Fruit fly (Drosophila melanogaster) whole organism, embryonic: ENCODE measurements around the gene Sgsf.

Experiments
- Awh ChIP-seq: fragments of 200-800 bp; sonication (Bioruptor generic); IDR thresholded peaks from 2 replicates; pipeline ENCODE4, ENCODE4 v1.3.6; 2022; ENCODE audit warnings: missing biosample characterization, missing genetic modification characterization
- CG10274 ChIP-seq: fragments of 200-800 bp; sonication (Bioruptor generic); optimal IDR thresholded peaks from 3 replicates; lab custom pipeline; 2017; ENCODE audit warnings: missing biosample characterization, mild to moderate bottlenecking, missing genetic modification characterization
- CG10366 ChIP-seq: fragments of 200-800 bp; sonication (Bioruptor generic); IDR thresholded peaks from 2 replicates; pipeline ENCODE4 v1.3.6; 2022; ENCODE audit warnings: missing biosample characterization, missing genetic modification characterization
- CG10654 ChIP-seq: fragments of 200-800 bp; sonication (Bioruptor generic); optimal IDR thresholded peaks from 2 replicates; lab custom pipeline; 2016; ENCODE audit warnings: missing biosample characterization, missing genetic modification characterization
- CG11723 ChIP-seq: fragments of 200-800 bp; sonication (Bioruptor generic); optimal IDR thresholded peaks from 2 replicates; lab custom pipeline; 2017; ENCODE audit warnings: missing biosample characterization, mild to moderate bottlenecking, missing genetic modification characterization
- CG15011 ChIP-seq: fragments of 200-800 bp; sonication (Bioruptor generic); optimal IDR thresholded peaks from 3 replicates; lab custom pipeline; 2018; ENCODE audit warnings: missing biosample characterization, mild to moderate bottlenecking, missing genetic modification characterization
- CG16815 ChIP-seq: fragments of 200-800 bp; sonication (Bioruptor generic); optimal IDR thresholded peaks from 3 replicates; lab custom pipeline; 2017; ENCODE audit warnings: missing biosample characterization, mild to moderate bottlenecking, missing genetic modification characterization
- CG17385 ChIP-seq: fragments of 200-800 bp; sonication (Bioruptor generic); optimal IDR thresholded peaks from 3 replicates; lab custom pipeline; 2018; ENCODE audit warnings: missing biosample characterization, mild to moderate bottlenecking, missing genetic modification characterization
- CG18619 ChIP-seq: fragments of 200-800 bp; sonication (Bioruptor generic); optimal IDR thresholded peaks from 3 replicates; lab custom pipeline; 2017; ENCODE audit warnings: missing biosample characterization, mild to moderate bottlenecking, missing genetic modification characterization
- CG3281 ChIP-seq: fragments of 200-800 bp; sonication (Bioruptor generic); optimal IDR thresholded peaks from 3 replicates; lab custom pipeline; 2017; ENCODE audit warnings: missing biosample characterization, mild to moderate bottlenecking, missing genetic modification characterization
- CG3838 ChIP-seq: fragments of 200-800 bp; sonication (Bioruptor generic); optimal IDR thresholded peaks from 3 replicates; lab custom pipeline; 2016; ENCODE audit warnings: missing biosample characterization, missing genetic modification characterization
- CG6791 ChIP-seq: fragments of 200-800 bp; sonication (Bioruptor generic); IDR thresholded peaks from 3 replicates; pipeline ENCODE4 v1.3.6; 2022; ENCODE audit warnings: missing biosample characterization, missing genetic modification characterization; ENCODE audit not compliant: partially characterized antibody
- CG7357 ChIP-seq: fragments of 200-800 bp; sonication (Bioruptor generic); IDR thresholded peaks from 3 replicates; pipeline ENCODE4 v1.3.6; 2022; ENCODE audit warnings: missing biosample characterization, missing genetic modification characterization
- CG8478 ChIP-seq: fragments of >200 bp; optimal IDR thresholded peaks from 2 replicates; lab custom pipeline; 2018
- CG9437 ChIP-seq: fragments of 200-800 bp; sonication (Bioruptor generic); optimal IDR thresholded peaks from 2 replicates; lab custom pipeline; 2018; ENCODE audit warnings: missing biosample characterization, mild to moderate bottlenecking, missing genetic modification characterization
- CHES-1-like ChIP-seq: fragments of 200-800 bp; sonication (Bioruptor generic); optimal IDR thresholded peaks from 2 replicates; lab custom pipeline; 2016; ENCODE audit warnings: missing biosample characterization, missing genetic modification characterization
- CrebB ChIP-seq: fragments of 200-800 bp; sonication (Bioruptor generic); optimal IDR thresholded peaks from 3 replicates; lab custom pipeline; 2018; ENCODE audit warnings: missing biosample characterization, mild to moderate bottlenecking, missing genetic modification characterization
- Dbx ChIP-seq: fragments of 200-800 bp; sonication (Bioruptor generic); IDR thresholded peaks from 3 replicates; pipeline ENCODE4 v1.3.6; 2022; ENCODE audit warnings: missing biosample characterization, missing genetic modification characterization
- Doc3 ChIP-seq: fragments of 200-800 bp; sonication (Bioruptor generic); IDR thresholded peaks from 3 replicates; pipeline ENCODE4 v1.3.6; 2022; ENCODE audit warnings: missing biosample characterization, missing genetic modification characterization; ENCODE audit not compliant: partially characterized antibody
- Fer3 ChIP-seq: fragments of 200-800 bp; sonication (Bioruptor generic); optimal IDR thresholded peaks from 2 replicates; lab custom pipeline; 2018; ENCODE audit warnings: missing biosample characterization, mild to moderate bottlenecking, missing genetic modification characterization, moderate library complexity
- HmgD ChIP-seq: fragments of 200-800 bp; sonication (Bioruptor generic); optimal IDR thresholded peaks from 3 replicates; lab custom pipeline; 2016; ENCODE audit warnings: missing biosample characterization, missing genetic modification characterization
- Hr3 ChIP-seq: fragments of 200-800 bp; sonication (Bioruptor generic); optimal IDR thresholded peaks from 3 replicates; lab custom pipeline; 2016; ENCODE audit warnings: missing biosample characterization, missing genetic modification characterization
- Hr39 ChIP-seq: fragments of >200 bp; optimal IDR thresholded peaks from 2 replicates; lab custom pipeline; 2017
- Lhr ChIP-seq: fragments of 200-800 bp; sonication (Bioruptor generic); optimal IDR thresholded peaks from 3 replicates; lab custom pipeline; 2017; ENCODE audit warnings: mild to moderate bottlenecking, missing biosample characterization, missing genetic modification reagents, missing genetic modification characterization
- Max ChIP-seq: fragments of 200-800 bp; sonication (Bioruptor generic); optimal IDR thresholded peaks from 2 replicates; lab custom pipeline; 2016; ENCODE audit warnings: missing biosample characterization, mild to moderate bottlenecking, missing genetic modification characterization
- NK7.1 ChIP-seq: fragments of 200-800 bp; sonication (Bioruptor generic); optimal IDR thresholded peaks from 3 replicates; lab custom pipeline; 2016; ENCODE audit warnings: missing biosample characterization, missing genetic modification characterization
- Nf-YB ChIP-seq: fragments of 200-800 bp; sonication (Bioruptor generic); optimal IDR thresholded peaks from 3 replicates; lab custom pipeline; 2019; ENCODE audit warnings: missing biosample characterization, mild to moderate bottlenecking, missing genetic modification characterization, moderate library complexity
- Rfx ChIP-seq: fragments of 200-800 bp; sonication (Bioruptor generic); IDR thresholded peaks from 2 replicates; pipeline ENCODE4 v1.3.6; 2022; ENCODE audit warnings: missing biosample characterization, missing genetic modification characterization
- Rx ChIP-seq: fragments of 200-800 bp; sonication (Bioruptor generic); IDR thresholded peaks from 2 replicates; pipeline ENCODE4 v1.3.6; 2022; ENCODE audit warnings: missing biosample characterization, missing genetic modification characterization
- Trl ChIP-seq, 3 experiments: fragments of >200 bp in 2 of 3; fragments of 200-800 bp in 1 of 3; sonication (Bioruptor generic) in 1 of 3; optimal IDR thresholded peaks; 2 replicates in 1 of 3; 3 replicates in 2 of 3; lab custom pipeline; 2016 to 2017; ENCODE audit warnings: missing biosample characterization in 1 of 3, missing genetic modification characterization in 1 of 3
- chif ChIP-seq, 2 experiments: fragments of 200-800 bp; sonication (Bioruptor generic); optimal IDR thresholded peaks; 3 replicates each; lab custom pipeline; 2016; ENCODE audit warnings: missing biosample characterization in 2 of 2, missing genetic modification characterization in 2 of 2
- da ChIP-seq: fragments of 200-800 bp; sonication (Bioruptor generic); optimal IDR thresholded peaks from 2 replicates; lab custom pipeline; 2016; ENCODE audit warnings: missing biosample characterization, missing genetic modification characterization
- en ChIP-seq: fragments of 200-800 bp; sonication (Bioruptor generic); optimal IDR thresholded peaks from 2 replicates; lab custom pipeline; 2016; ENCODE audit warnings: missing biosample characterization, missing genetic modification characterization
- fd3F ChIP-seq: fragments of 200-800 bp; sonication (Bioruptor generic); optimal IDR thresholded peaks from 2 replicates; lab custom pipeline; 2018; ENCODE audit warnings: missing biosample characterization, mild to moderate bottlenecking, missing genetic modification characterization, moderate library complexity
- ftz-f1 ChIP-seq: fragments of 200-800 bp; sonication (Bioruptor generic); optimal IDR thresholded peaks from 2 replicates; lab custom pipeline; 2016; ENCODE audit warnings: missing biosample characterization, missing genetic modification characterization
- her ChIP-seq: fragments of 200-800 bp; sonication (Bioruptor generic); optimal IDR thresholded peaks from 2 replicates; lab custom pipeline; 2016; ENCODE audit warnings: missing biosample characterization, missing genetic modification characterization
- ind ChIP-seq: fragments of 200-800 bp; sonication (Bioruptor generic); optimal IDR thresholded peaks from 3 replicates; lab custom pipeline; 2016; ENCODE audit warnings: missing biosample characterization, missing genetic modification characterization
- kah ChIP-seq: fragments of 200-800 bp; sonication (Bioruptor generic); optimal IDR thresholded peaks from 2 replicates; lab custom pipeline; 2018; ENCODE audit warnings: missing biosample characterization, mild to moderate bottlenecking, missing genetic modification characterization
- nau ChIP-seq: fragments of 200-800 bp; sonication (Bioruptor generic); optimal IDR thresholded peaks from 3 replicates; lab custom pipeline; 2017; ENCODE audit warnings: missing biosample characterization, mild to moderate bottlenecking, missing genetic modification characterization, missing genetic modification reagents
- nerfin-1 ChIP-seq: fragments of 200-800 bp; sonication (Bioruptor generic); optimal IDR thresholded peaks from 3 replicates; lab custom pipeline; 2019; ENCODE audit warnings: missing biosample characterization, mild to moderate bottlenecking, missing genetic modification characterization, moderate library complexity
- odd ChIP-seq: fragments of 200-800 bp; sonication (Bioruptor generic); optimal IDR thresholded peaks from 2 replicates; lab custom pipeline; 2017; ENCODE audit warnings: missing biosample characterization, mild to moderate bottlenecking, missing genetic modification characterization
- otp ChIP-seq: fragments of 200-800 bp; sonication (Bioruptor generic); IDR thresholded peaks from 3 replicates; pipeline ENCODE4, ENCODE4 v1.3.6; 2022; ENCODE audit warnings: missing biosample characterization, missing genetic modification characterization
- phol ChIP-seq: fragments of 200-800 bp; sonication (Bioruptor generic); optimal IDR thresholded peaks from 3 replicates; lab custom pipeline; 2018; ENCODE audit warnings: missing biosample characterization, mild to moderate bottlenecking, missing genetic modification characterization, moderate library complexity
- scrt ChIP-seq: fragments of 200-800 bp; sonication (Bioruptor generic); optimal IDR thresholded peaks from 2 replicates; lab custom pipeline; 2018; ENCODE audit warnings: missing biosample characterization, mild to moderate bottlenecking, missing genetic modification characterization, moderate library complexity
- sens ChIP-seq: fragments of 200-800 bp; sonication (Bioruptor generic); peaks from one replicate; lab custom pipeline; 2016; ENCODE audit warnings: missing biosample characterization, missing genetic modification characterization
- toy ChIP-seq: fragments of 200-800 bp; sonication (Bioruptor generic); IDR thresholded peaks from 2 replicates; pipeline ENCODE4 v1.3.6; 2022; ENCODE audit warnings: missing biosample characterization, missing genetic modification characterization
- ttk ChIP-seq: fragments of 200-800 bp; sonication (Bioruptor generic); IDR thresholded peaks from 2 replicates; pipeline ENCODE4 v2.1.2; 2022; ENCODE audit warnings: missing biosample characterization, missing genetic modification characterization
- wdn ChIP-seq: fragments of 200-800 bp; sonication (Bioruptor generic); IDR thresholded peaks from 2 replicates; pipeline ENCODE4 v1.3.6; 2022; ENCODE audit warnings: missing biosample characterization, missing genetic modification characterization

The Sgsf gene

dm6 chr3R:12369135-12369792, 27.8 kb downstream of the Sgsf start, which contains the start of gene GstD1 (continued):
- TF ChIP-seq ind (GFP tag; lab: Kevin White, UChicago) (peak; percentile 63), NK7.1 (GFP tag; lab: Kevin White, UChicago) (peak; percentile 33), Awh (GFP tag; lab: Robert Waterston, UW) (no peak), ftz-f1 (GFP tag; lab: Kevin White, UChicago) (peak; percentile 88), CG18619 (peak; percentile 44), CG10654 (GFP tag; lab: Kevin White, UChicago) (peak; percentile 19), ttk (GFP tag; lab: Robert Waterston, UW) (0 out of 2 replicates have a peak, but pooled peaks have one; percentile 23), Dbx (GFP tag; lab: Robert Waterston, UW) (peak; percentile 69; the same call in 2 of the 3 replicates), chif (GFP tag; optimal IDR thresholded peaks at IDR 0.05; lab: Kevin White, UChicago) (peak; percentile 11 to 62), wdn (GFP tag; lab: Robert Waterston, UW) (no peak; the same call in 1 of the 2 replicates), fd3F (GFP tag; lab: Kevin White, UChicago) (peak; percentile 34), Doc3 (no peak), CG3838 (GFP tag; lab: Kevin White, UChicago) (no peak)

DNA sequence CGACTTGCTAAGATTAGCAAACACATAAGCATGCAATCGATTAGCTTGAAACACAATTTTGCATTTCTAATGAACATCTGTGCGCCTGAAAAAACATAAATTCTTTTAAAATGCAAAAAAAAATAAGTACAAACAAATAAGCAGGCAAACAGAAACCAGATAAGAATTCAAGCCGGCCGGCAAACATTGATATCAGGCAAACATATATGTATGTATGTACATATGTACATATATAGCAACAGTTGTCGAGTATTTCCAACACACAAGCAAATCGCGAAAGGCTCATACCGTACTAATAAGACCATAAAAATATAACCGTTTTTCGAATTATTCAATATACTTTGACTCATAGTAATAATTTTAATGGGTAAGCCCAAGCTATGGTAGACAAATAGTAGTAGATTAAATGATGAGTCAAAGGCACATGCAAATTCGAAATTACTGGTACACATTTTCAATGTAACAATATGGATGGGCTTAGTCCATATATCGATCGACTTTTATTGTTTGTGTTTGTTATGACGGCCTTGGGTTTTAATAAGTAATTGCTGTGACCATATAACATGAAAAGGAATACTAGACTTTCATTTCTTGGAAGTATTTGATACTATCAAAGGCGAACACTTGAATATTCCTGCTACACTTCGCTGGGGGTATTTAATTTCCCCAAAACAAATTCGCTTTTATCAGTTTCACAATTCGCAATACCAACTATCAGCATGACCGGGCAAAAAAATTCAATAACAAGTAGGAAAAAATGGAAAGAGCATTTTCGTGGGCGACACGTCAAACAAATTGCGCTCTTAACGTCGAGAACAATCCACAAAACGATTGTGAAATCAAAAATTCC, 28.5 kb downstream of the Sgsf start:
- TF ChIP-seq toy (GFP tag; lab: Robert Waterston, UW) (no peak), CG11723 (GFP tag; lab: Kevin White, UChicago) (no peak), HmgD (GFP tag; lab: Kevin White, UChicago) (no peak), Trl (optimal IDR thresholded peaks at IDR 0.05; lab: Kevin White, UChicago) (no peak), Trl (GFP tag; optimal IDR thresholded peaks at IDR 0.05; lab: Kevin White, UChicago) (no peak), Rx (GFP tag; lab: Robert Waterston, UW) (no peak), CG16815 (no peak), CG9437 (GFP tag; lab: Kevin White, UChicago) (no peak), Max (no peak), CG8478 (lab: Kevin White, UChicago) (no peak), CG10366 (GFP tag; lab: Robert Waterston, UW) (no peak), CrebB (tag; lab: Kevin White, UChicago) (no peak), Rfx (GFP tag; lab: Robert Waterston, UW) (no peak), scrt (GFP tag; lab: Kevin White, UChicago) (no peak), phol (tag; lab: Kevin White, UChicago) (no peak), nau (GFP tag; lab: Kevin White, UChicago) (peak; percentile 0), CG17385 (GFP tag; lab: Kevin White, UChicago) (no peak), kah (no peak), CG3281 (GFP tag; lab: Kevin White, UChicago) (peak; percentile 2), Fer3 (tag; lab: Kevin White, UChicago) (no peak), her (GFP tag; lab: Kevin White, UChicago) (no peak), ftz-f1 (GFP tag; lab: Kevin White, UChicago) (no peak), da (GFP tag; lab: Kevin White, UChicago) (no peak), Hr39 (lab: Kevin White, UChicago) (no peak), otp (no peak), Nf-YB (no peak), CG7357 (GFP tag; lab: Robert Waterston, UW) (no peak), sens (peak; percentile 69), CHES-1-like (no peak), CG10274 (GFP tag; lab: Kevin White, UChicago) (no peak), en (GFP tag; lab: Kevin White, UChicago) (no peak), Lhr (GFP tag; lab: Kevin White, UChicago) (no peak), nerfin-1 (tag; lab: Kevin White, UChicago) (no peak), odd (GFP tag; lab: Kevin White, UChicago) (no peak), CG15011 (GFP tag; lab: Kevin White, UChicago) (no peak), Hr3 (GFP tag; lab: Kevin White, UChicago) (no peak), CG6791 (GFP tag; lab: Robert Waterston, UW) (no peak)
